Fruit fly (Drosophila melanogaster): ENCODE measurements around the gene Crys.

The Crys gene

dm6 chr2L:11931603-11932002, 12.3 kb upstream of the Crys start:
- TF ChIP-seq HLH106 (tag; optimal IDR thresholded peaks at IDR 0.05) (no peak), Dif (GFP tag; optimal IDR thresholded peaks at IDR 0.05; ENCODE audit: partially characterized antibody) (no peak), Rel (GFP tag; optimal IDR thresholded peaks at IDR 0.05) (no peak), Rel (tag; optimal IDR thresholded peaks at IDR 0.05) (no peak), Hr78 (GFP tag; optimal IDR thresholded peaks at IDR 0.05) (no peak), OdsH (GFP tag; optimal IDR thresholded peaks at IDR 0.05) (no peak), Vsx2 (GFP tag; optimal IDR thresholded peaks at IDR 0.05; ENCODE audit: partially characterized antibody) (no peak), brk (GFP tag; optimal IDR thresholded peaks at IDR 0.05) (no peak), Sp1 (GFP tag; optimal IDR thresholded peaks at IDR 0.05) (no peak), Myc (optimal IDR thresholded peaks at IDR 0.05) (no peak), CG9705 (GFP tag; optimal IDR thresholded peaks at IDR 0.05) (no peak)

- TF ChIP-seq usp (GFP tag; optimal IDR thresholded peaks at IDR 0.05) (no peak), Myc (optimal IDR thresholded peaks at IDR 0.05) (no peak), OdsH (GFP tag; optimal IDR thresholded peaks at IDR 0.05) (no peak), Mio (GFP tag; optimal IDR thresholded peaks at IDR 0.05) (no peak), h (GFP tag; optimal IDR thresholded peaks at IDR 0.05) (no peak), rgr (GFP tag; optimal IDR thresholded peaks at IDR 0.05) (no peak)
Measured at dm6 chr2L:11934205-11934604, 9.7 kb upstream of the Crys start, which contains the start of gene Or33a. Gene Or33a (plus strand): TSS chr2L:11934505.

- TF ChIP-seq ey (GFP tag; optimal IDR thresholded peaks at IDR 0.05) (no peak), usp (GFP tag; optimal IDR thresholded peaks at IDR 0.05) (no peak), N (GFP tag; optimal IDR thresholded peaks at IDR 0.05) (no peak), foxo (GFP tag; optimal IDR thresholded peaks at IDR 0.05) (no peak), Vsx2 (GFP tag; optimal IDR thresholded peaks at IDR 0.05; ENCODE audit: partially characterized antibody) (no peak), sage (GFP tag; optimal IDR thresholded peaks at IDR 0.05) (no peak), br (GFP tag; optimal IDR thresholded peaks at IDR 0.05) (no peak), Myc (optimal IDR thresholded peaks at IDR 0.05) (no peak), HLH106 (tag; optimal IDR thresholded peaks at IDR 0.05) (no peak), CG9705 (GFP tag; optimal IDR thresholded peaks at IDR 0.05) (no peak), sv (GFP tag; optimal IDR thresholded peaks at IDR 0.05) (no peak), pan (optimal IDR thresholded peaks at IDR 0.05) (no peak), dmrt93B (GFP tag; optimal IDR thresholded peaks at IDR 0.05) (no peak), rgr (GFP tag; optimal IDR thresholded peaks at IDR 0.05) (no peak), Dif (GFP tag; optimal IDR thresholded peaks at IDR 0.05; ENCODE audit: partially characterized antibody) (no peak), CrebA (GFP tag; optimal IDR thresholded peaks at IDR 0.05; ENCODE audit: borderline replicate concordance) (no peak), fru (GFP tag; optimal IDR thresholded peaks at IDR 0.05) (no peak), Mio (GFP tag; optimal IDR thresholded peaks at IDR 0.05) (no peak), Hr78 (GFP tag; optimal IDR thresholded peaks at IDR 0.05) (no peak), OdsH (GFP tag; optimal IDR thresholded peaks at IDR 0.05) (no peak)
Measured at dm6 chr2L:11935881-11936280, 8.0 kb upstream of the Crys start, which contains the start of gene Or33b. Gene Or33b (plus strand): TSS chr2L:11936181.

- TF ChIP-seq Dif (GFP tag; optimal IDR thresholded peaks at IDR 0.05; ENCODE audit: partially characterized antibody) = no peak
- TF ChIP-seq Jra (GFP tag; optimal IDR thresholded peaks at IDR 0.05) = no peak
- TF ChIP-seq OdsH (GFP tag; optimal IDR thresholded peaks at IDR 0.05) = no peak
- no peak for TF ChIP-seq rgr (GFP tag; optimal IDR thresholded peaks at IDR 0.05)
- TF ChIP-seq Dfd (GFP tag; optimal IDR thresholded peaks at IDR 0.05) = no peak
Measured at dm6 chr2L:11937669-11938068, 6.3 kb upstream of the Crys start, which contains the start of gene Or33c. Gene Or33c (plus strand): TSS chr2L:11937969.

dm6 chr2L:11940620-11941019, 3.3 kb upstream of the Crys start:
- TF ChIP-seq Jra (GFP tag; optimal IDR thresholded peaks at IDR 0.05) (no peak), N (GFP tag; optimal IDR thresholded peaks at IDR 0.05) (no peak), Sp1 (GFP tag; optimal IDR thresholded peaks at IDR 0.05) (no peak), Mio (GFP tag; optimal IDR thresholded peaks at IDR 0.05) (no peak), Hr83 (GFP tag; optimal IDR thresholded peaks at IDR 0.05; ENCODE audit: poor library complexity, severe bottlenecking) (no peak), CG32264 (GFP tag; optimal IDR thresholded peaks at IDR 0.05) (no peak), brk (GFP tag; optimal IDR thresholded peaks at IDR 0.05) (no peak), usp (GFP tag; optimal IDR thresholded peaks at IDR 0.05) (no peak), Hnf4 (GFP tag; optimal IDR thresholded peaks at IDR 0.05) (no peak), HLH106 (tag; optimal IDR thresholded peaks at IDR 0.05) (no peak), sage (GFP tag; optimal IDR thresholded peaks at IDR 0.05) (no peak), tai (GFP tag; optimal IDR thresholded peaks at IDR 0.05) (no peak), CG9705 (GFP tag; optimal IDR thresholded peaks at IDR 0.05) (no peak)
